Fruit fly (Drosophila melanogaster): ENCODE data around the gene Task6.

Task6 gene

DNA sequence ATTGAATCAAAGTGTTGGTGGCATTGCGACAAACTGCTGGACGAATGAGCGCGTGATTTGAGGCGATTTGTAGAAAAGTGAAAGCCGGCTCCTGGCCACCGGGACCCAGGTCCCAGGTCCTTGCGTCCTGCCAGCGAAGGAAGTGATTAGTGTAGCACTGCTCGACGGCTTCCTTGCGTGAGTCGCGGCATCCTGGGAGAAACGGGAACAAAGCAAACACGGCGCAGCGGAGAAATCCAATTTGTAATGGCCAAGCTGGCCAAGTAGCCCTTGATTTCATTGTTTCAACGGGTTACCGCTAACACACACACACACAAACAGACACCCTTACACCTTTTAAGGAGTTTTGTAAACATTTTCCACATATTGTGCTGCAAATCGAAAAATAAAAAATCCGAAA, 42.7 kb downstream of the Task6 start, which contains the start of gene CG10841:
CG10841 (plus strand) TSS at position 301 of the 400 bp plus-strand sequence.
- TF ChIP-seq Snoo (tag; optimal IDR thresholded peaks at IDR 0.05) (no peak), EcR (GFP tag; optimal IDR thresholded peaks at IDR 0.05) (no peak), CG12605 (GFP tag; IDR thresholded peaks at IDR 0.05) (no peak), rn (GFP tag; IDR thresholded peaks at IDR 0.05) (no peak), gl (tag; optimal IDR thresholded peaks at IDR 0.05) (no peak), CG4496 (GFP tag; IDR thresholded peaks at IDR 0.05) (no peak), CG17806 (tag; optimal IDR thresholded peaks at IDR 0.05) (no peak), CG15710 (tag; optimal IDR thresholded peaks at IDR 0.05) (no peak), Ets98B (GFP tag; IDR thresholded peaks at IDR 0.05) (no peak), CG14655 (GFP tag; optimal IDR thresholded peaks at IDR 0.05) (no peak), CG8301 (tag; optimal IDR thresholded peaks at IDR 0.05) (no peak), CG32121 (GFP tag; IDR thresholded peaks at IDR 0.05) (no peak), D1 (tag; optimal IDR thresholded peaks at IDR 0.05) (no peak), CG34367 (tag; optimal IDR thresholded peaks at IDR 0.05) (no peak), Pif1B (GFP tag; optimal IDR thresholded peaks at IDR 0.05) (no peak), fd96Ca (GFP tag; IDR thresholded peaks at IDR 0.05) (no peak)

DNA sequence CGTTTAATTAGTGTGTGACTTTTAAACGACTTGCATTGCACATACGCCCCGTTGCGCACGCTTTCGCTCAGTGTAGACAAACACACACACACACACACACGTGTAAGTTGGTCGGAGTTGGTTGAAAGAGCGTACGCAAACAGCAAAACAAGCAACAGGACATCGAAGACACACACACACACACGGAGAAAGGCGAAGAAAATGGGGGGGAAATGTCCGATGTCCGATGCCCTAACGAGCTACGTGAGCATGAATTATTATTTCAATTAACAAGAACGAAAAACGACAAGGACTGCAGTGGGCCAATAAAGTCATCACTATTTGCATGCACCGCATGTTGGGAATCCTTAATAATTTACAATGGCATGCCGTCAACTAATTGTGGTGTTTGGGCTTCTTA, 57.1 kb downstream of the Task6 start:
- TF ChIP-seq D1 (tag; optimal IDR thresholded peaks at IDR 0.05) = no peak
- TF ChIP-seq CG15710 (tag; optimal IDR thresholded peaks at IDR 0.05) = no peak
- no peak for TF ChIP-seq gl (tag; optimal IDR thresholded peaks at IDR 0.05)
- TF ChIP-seq Ets98B (GFP tag; IDR thresholded peaks at IDR 0.05) = no peak
- no peak for TF ChIP-seq rn (GFP tag; IDR thresholded peaks at IDR 0.05)
- no peak for TF ChIP-seq CG4496 (GFP tag; IDR thresholded peaks at IDR 0.05)
- TF ChIP-seq CG12605 (GFP tag; IDR thresholded peaks at IDR 0.05) = no peak
- TF ChIP-seq Pif1A (GFP tag; optimal IDR thresholded peaks at IDR 0.05) = no peak
- TF ChIP-seq CG8159 (tag; optimal IDR thresholded peaks at IDR 0.05) = no peak
- no peak for TF ChIP-seq CG32121 (GFP tag; IDR thresholded peaks at IDR 0.05)
- TF ChIP-seq CG9948 (tag; optimal IDR thresholded peaks at IDR 0.05) = no peak
- no peak for TF ChIP-seq Snoo (tag; optimal IDR thresholded peaks at IDR 0.05)

Data from whole organism, pupa.